Fruit fly (Drosophila melanogaster): ENCODE measurements around the gene CG42264.
A peak's percentile ranks its signal among the peaks of the same experiment; 100 is the strongest.

dm6 chrX:5800634-5801033 lies 24.2 kb upstream of the CG42264 start:
- TF ChIP-seq CG9948 (tag; optimal IDR thresholded peaks at IDR 0.05) (no peak), Pif1A (GFP tag; optimal IDR thresholded peaks at IDR 0.05) (no peak), CG15710 (tag; optimal IDR thresholded peaks at IDR 0.05) (no peak), D1 (tag; optimal IDR thresholded peaks at IDR 0.05) (no peak), CG34367 (tag; optimal IDR thresholded peaks at IDR 0.05) (no peak), EcR (GFP tag; optimal IDR thresholded peaks at IDR 0.05) (no peak), fd96Ca (GFP tag; IDR thresholded peaks at IDR 0.05) (no peak), CG10348 (GFP tag; IDR thresholded peaks at IDR 0.05) (no peak), CG4496 (GFP tag; IDR thresholded peaks at IDR 0.05) (peak; percentile 21; the same call in 1 of the 3 replicates), CG8159 (tag; optimal IDR thresholded peaks at IDR 0.05) (no peak), CG32121 (GFP tag; IDR thresholded peaks at IDR 0.05) (no peak), CG14655 (GFP tag; optimal IDR thresholded peaks at IDR 0.05) (no peak)

Data from whole organism, pupa.